Worm (Caenorhabditis elegans): ENCODE measurements around the gene lst-6.
A peak's percentile ranks its signal among the peaks of the same experiment; 100 is the strongest.

Gene lst-6

ce11 chrII:7022370-7023001, at the start of gene lst-6, which contains the start of gene lst-5:
lst-6 (minus strand) TSS chrII:7022509.
lst-5 (plus strand) TSS chrII:7022913.
- TF ChIP-seq alr-1 (tag; optimal IDR thresholded peaks at IDR 0.05; ENCODE audit: borderline replicate concordance) (no peak), ceh-63 (GFP tag; optimal IDR thresholded peaks at IDR 0.05) (no peak), fkh-4 (tag; optimal IDR thresholded peaks at IDR 0.05; ENCODE audit: borderline replicate concordance) (no peak), pqm-1 (tag; optimal IDR thresholded peaks at IDR 0.05) (no peak), lsy-2 (tag; optimal IDR thresholded peaks at IDR 0.05) (peak; percentile 80 to 85), zip-4 (GFP tag; optimal IDR thresholded peaks at IDR 0.05) (no peak), ztf-4 (tag; optimal IDR thresholded peaks at IDR 0.05) (no peak), efl-3 (GFP tag; optimal IDR thresholded peaks at IDR 0.05) (no peak), jun-1 (tag; optimal IDR thresholded peaks at IDR 0.05) (peak; percentile 40), xbp-1 (tag; optimal IDR thresholded peaks at IDR 0.05) (peak; percentile 76), dpl-1 (GFP tag; optimal IDR thresholded peaks at IDR 0.05) (peak; percentile 34 to 77 (median 73)), C34B4.2 (tag; optimal IDR thresholded peaks at IDR 0.05) (no peak), lin-14 (GFP tag; optimal IDR thresholded peaks at IDR 0.05) (peak; percentile 86), nhr-237 (tag; optimal IDR thresholded peaks at IDR 0.05) (no peak), nhr-19 (GFP tag; conservative IDR thresholded peaks at IDR 0.05) (peak; percentile 65), F16B12.6 (tag; optimal IDR thresholded peaks at IDR 0.05) (peak; percentile 58), vab-15 (tag; optimal IDR thresholded peaks at IDR 0.05) (no peak), ceh-8 (GFP tag; optimal IDR thresholded peaks at IDR 0.05) (peak; percentile 5), nhr-11 (tag; optimal IDR thresholded peaks at IDR 0.05) (no peak), ceh-82 (tag; optimal IDR thresholded peaks at IDR 0.05) (peak; percentile 54 to 58 (median 56)), pag-3 (tag; optimal IDR thresholded peaks at IDR 0.05; ENCODE audit: borderline replicate concordance, insufficient read depth) (no peak), skn-1 (tag; optimal IDR thresholded peaks at IDR 0.05) (peak; percentile 50), fkh-8 (tag; optimal IDR thresholded peaks at IDR 0.05) (peak; percentile 74), mdl-1 (tag; optimal IDR thresholded peaks at IDR 0.05) (peak in 1 of 2 experiments; percentile 42), nhr-77 (tag; optimal IDR thresholded peaks at IDR 0.05) (peak; percentile 39), tlp-1 (tag; optimal IDR thresholded peaks at IDR 0.05) (no peak), hlh-4 (tag; optimal IDR thresholded peaks at IDR 0.05) (no peak), aly-2 (tag; optimal IDR thresholded peaks at IDR 0.05) (no peak), irx-1 (tag; optimal IDR thresholded peaks at IDR 0.05) (peak; percentile 47), dsc-1 (tag; optimal IDR thresholded peaks at IDR 0.05) (peak; percentile 70), egl-27 (tag; optimal IDR thresholded peaks at IDR 0.05) (no peak), nhr-76 (tag; optimal IDR thresholded peaks at IDR 0.05) (no peak), nhr-20 (tag; optimal IDR thresholded peaks at IDR 0.05) (peak; percentile 72), grh-1 (GFP tag; IDR thresholded peaks at IDR 0.05) (no peak), nhr-71 (tag; optimal IDR thresholded peaks at IDR 0.05) (peak; percentile 84), tbx-2 (tag; optimal IDR thresholded peaks at IDR 0.05) (peak; percentile 68), Y116A8C.19 (tag; optimal IDR thresholded peaks at IDR 0.05; ENCODE audit: borderline replicate concordance) (no peak), ztf-11 (tag; optimal IDR thresholded peaks at IDR 0.05) (no peak), mef-2 (tag; optimal IDR thresholded peaks at IDR 0.05) (no peak), ces-1 (GFP tag; optimal IDR thresholded peaks at IDR 0.05) (no peak), elt-2 (tag; optimal IDR thresholded peaks at IDR 0.05) (peak; percentile 75), nhr-47 (tag; optimal IDR thresholded peaks at IDR 0.05) (peak; percentile 80), hpl-2 (GFP tag; optimal IDR thresholded peaks at IDR 0.05) (no peak), lir-3 (tag; optimal IDR thresholded peaks at IDR 0.05; ENCODE audit: poor library complexity) (peak; percentile 44), C16A3.4 (tag; optimal IDR thresholded peaks at IDR 0.05) (peak; percentile 69), sup-37 (GFP tag; optimal IDR thresholded peaks at IDR 0.05) (peak; percentile 10), pax-3 (tag; optimal IDR thresholded peaks at IDR 0.05) (no peak), nhr-12 (tag; optimal IDR thresholded peaks at IDR 0.05) (no peak), unc-86 (tag; optimal IDR thresholded peaks at IDR 0.05) (peak; percentile 58), mep-1 (tag; optimal IDR thresholded peaks at IDR 0.05) (peak; percentile 60), lin-13 (GFP tag; optimal IDR thresholded peaks at IDR 0.05) (peak; percentile 24)
